Worm (Caenorhabditis elegans) whole organism, young adult: ENCODE results near the gene M176.16.

Source experiments
- F57C9.4 ChIP-seq: sonication (generic microtip); optimal IDR thresholded peaks from 2 replicates; lab custom pipeline; 2017; ENCODE audit warnings: mild to moderate bottlenecking, missing genetic modification characterization, missing compliant biosample characterization
- Y53F4B.3 ChIP-seq: fragments of 200-800 bp; sonication (Bioruptor generic); IDR thresholded peaks from 2 replicates; pipeline ENCODE4 v1.3.6; 2022; ENCODE audit warnings: missing genetic modification reagents, missing genetic modification characterization, missing compliant biosample characterization
- Y53G8AR.9 ChIP-seq: fragments of 200-800 bp; sonication (Bioruptor generic); conservative IDR thresholded peaks from 2 replicates; pipeline ENCODE4 v1.3.6; 2022; ENCODE audit warnings: missing genetic modification reagents, missing genetic modification characterization, missing compliant biosample characterization
- ceh-79 ChIP-seq: sonication (generic microtip); optimal IDR thresholded peaks from 2 replicates; lab custom pipeline; 2017; ENCODE audit warnings: mild to moderate bottlenecking, missing genetic modification characterization, missing compliant biosample characterization
- lsy-27 ChIP-seq: sonication (generic microtip); optimal IDR thresholded peaks from 2 replicates; lab custom pipeline; 2017; ENCODE audit warnings: missing genetic modification characterization, mild to moderate bottlenecking, missing compliant biosample characterization, antibody characterized with exemption, missing genotype, borderline replicate concordance; ENCODE audit not compliant: insufficient read depth
- nfya-2 ChIP-seq: fragments of 200-800 bp; sonication (Bioruptor generic); IDR thresholded peaks from 2 replicates; pipeline ENCODE4 v1.3.6; 2022; ENCODE audit warnings: missing genetic modification reagents, missing genetic modification characterization, missing compliant biosample characterization
- somi-1 ChIP-seq: fragments of 200-800 bp; sonication (Bioruptor generic); optimal IDR thresholded peaks from 2 replicates; lab custom pipeline; 2018; ENCODE audit warnings: mild to moderate bottlenecking, missing genetic modification characterization, missing compliant biosample characterization
- tlf-1 ChIP-seq: fragments of 200-800 bp; sonication (Bioruptor generic); optimal IDR thresholded peaks from 2 replicates; lab custom pipeline; 2018; ENCODE audit warnings: mild to moderate bottlenecking, missing genetic modification characterization, missing compliant biosample characterization
- unc-62 ChIP-seq: fragments of 150-350 bp; optimal IDR thresholded peaks from 2 replicates; lab custom pipeline; 2014; ENCODE audit warnings: missing biosample characterization, missing genetic modification reagents, missing genetic modification characterization
- zfh-2 ChIP-seq: fragments of 200-800 bp; sonication (Bioruptor generic); conservative IDR thresholded peaks from 2 replicates; pipeline ENCODE4 v1.3.6; 2022; ENCODE audit warnings: missing genetic modification reagents, missing genetic modification characterization, missing compliant biosample characterization

DNA sequence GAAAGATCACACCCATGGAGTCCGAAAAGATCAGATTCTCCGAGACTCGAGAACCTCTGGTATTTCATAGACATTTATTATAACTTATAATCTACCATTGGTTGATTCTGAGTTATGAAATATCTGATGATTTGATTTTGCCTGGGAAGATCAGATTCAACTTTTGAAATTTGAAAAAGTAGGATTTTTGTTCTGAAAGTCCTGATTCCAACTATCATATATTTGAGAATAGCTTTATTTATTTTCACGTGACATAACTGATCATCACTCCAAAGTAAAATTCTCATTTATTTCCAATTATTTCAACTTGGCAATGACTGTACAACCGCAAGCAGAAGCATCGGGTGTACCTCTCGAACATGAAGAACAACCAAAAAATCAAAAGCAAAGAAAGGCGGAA lies 18.6 kb upstream of the M176.16 start, which contains the start of gene Y51B9A.7:
- no peak for TF ChIP-seq unc-62 (GFP tag; lab: Kevin White, UChicago)
- TF ChIP-seq zfh-2 (GFP tag; lab: Robert Waterston, UW) = no peak
- TF ChIP-seq ceh-79 (tag; lab: Kevin White, UChicago) = no peak
- TF ChIP-seq Y53F4B.3 (GFP tag; lab: Robert Waterston, UW) = no peak
- TF ChIP-seq nfya-2 (GFP tag; lab: Robert Waterston, UW) = no peak
- no peak for TF ChIP-seq tlf-1 (GFP tag; lab: Kevin White, UChicago)
- TF ChIP-seq Y53G8AR.9 = no peak
- no peak for TF ChIP-seq somi-1
- TF ChIP-seq F57C9.4 (tag; lab: Kevin White, UChicago) = no peak
- no peak for TF ChIP-seq lsy-27 (tag; lab: Kevin White, UChicago)
